Worm (Caenorhabditis elegans) whole organism, L4 larva: ENCODE results near the gene sru-3.

Experiments
- D1046.2 ChIP-seq: fragments of 200-800 bp; sonication (Bioruptor generic); IDR thresholded peaks from 2 replicates; pipeline ENCODE4 v1.3.6; 2022; ENCODE audit warnings: missing genetic modification characterization, missing compliant biosample characterization
- F26F4.8 ChIP-seq: fragments of 200-800 bp; sonication (Bioruptor generic); conservative IDR thresholded peaks from 2 replicates; pipeline ENCODE4 v1.3.6; 2022; ENCODE audit warnings: missing genetic modification characterization, missing compliant biosample characterization
- T20F7.1 ChIP-seq: fragments of 200-800 bp; sonication (Bioruptor generic); optimal IDR thresholded peaks from 2 replicates; lab custom pipeline; 2018; ENCODE audit warnings: mild to moderate bottlenecking, missing genetic modification characterization, missing compliant biosample characterization
- T26A8.4 ChIP-seq: fragments of 200-800 bp; sonication (Bioruptor generic); IDR thresholded peaks from 2 replicates; pipeline ENCODE4 v1.3.6; 2022; ENCODE audit warnings: missing genetic modification characterization, missing compliant biosample characterization
- ZK337.2 ChIP-seq: fragments of 200-800 bp; sonication (Bioruptor generic); IDR thresholded peaks from 2 replicates; pipeline ENCODE4 v1.3.6; 2022; ENCODE audit warnings: missing genetic modification reagents, missing genetic modification characterization, missing compliant biosample characterization
- aha-1 ChIP-seq: fragments of 150-350 bp; peaks from one replicate; lab custom pipeline; 2014; ENCODE audit warnings: missing biosample characterization, missing genetic modification characterization
- aly-2 ChIP-seq: sonication (generic microtip); optimal IDR thresholded peaks from 2 replicates; lab custom pipeline; 2018; ENCODE audit warnings: missing biosample characterization, missing genetic modification characterization
- ama-1 ChIP-seq: fragments of 150-350 bp; optimal IDR thresholded peaks from 2 replicates; lab custom pipeline; 2014; ENCODE audit warnings: inconsistent platforms, mixed read lengths
- arid-1 ChIP-seq: fragments of 200-800 bp; sonication (Bioruptor generic); conservative IDR thresholded peaks from 2 replicates; pipeline ENCODE4 v1.3.6; 2022; ENCODE audit warnings: missing genetic modification reagents, missing genetic modification characterization, missing compliant biosample characterization
- ces-1 ChIP-seq: fragments of 150-350 bp; sonication (generic microtip); optimal IDR thresholded peaks from 4 replicates; lab custom pipeline; 2014; ENCODE audit warnings: missing biosample characterization, missing genetic modification reagents, missing genetic modification characterization
- cey-2 ChIP-seq: sonication (generic microtip); optimal IDR thresholded peaks from 3 replicates; lab custom pipeline; 2017; ENCODE audit warnings: missing genetic modification characterization, mild to moderate bottlenecking, missing compliant biosample characterization, antibody characterized with exemption, borderline replicate concordance; ENCODE audit not compliant: insufficient read depth
- daf-12 ChIP-seq: fragments of 150-350 bp; optimal IDR thresholded peaks from 2 replicates; lab custom pipeline; 2014; ENCODE audit warnings: missing biosample characterization, missing genetic modification reagents, missing genetic modification characterization
- daf-16 ChIP-seq, 3 experiments: sonication (generic microtip); optimal IDR thresholded peaks; 2 replicates each; lab custom pipeline; 2016 to 2017; ENCODE audit warnings: missing genetic modification characterization in 3 of 3, missing genetic modification reagents in 3 of 3, mild to moderate bottlenecking in 2 of 3, missing compliant biosample characterization in 2 of 3, missing biosample characterization in 1 of 3, moderate library complexity in 1 of 3
- dmd-8 ChIP-seq: fragments of 200-800 bp; sonication (Bioruptor generic); IDR thresholded peaks from 2 replicates; pipeline ENCODE4 v1.3.6; 2022; ENCODE audit warnings: missing genetic modification characterization, missing compliant biosample characterization
- dpl-1 ChIP-seq: fragments of 150-350 bp; optimal IDR thresholded peaks from 2 replicates; lab custom pipeline; 2014; ENCODE audit warnings: missing biosample characterization, missing genetic modification reagents, missing genetic modification characterization
- dve-1 ChIP-seq: sonication (generic microtip); optimal IDR thresholded peaks from 2 replicates; lab custom pipeline; 2017; ENCODE audit warnings: antibody characterized with exemption, mild to moderate bottlenecking, missing genetic modification characterization, missing compliant biosample characterization; ENCODE audit not compliant: insufficient read depth
- egl-27 ChIP-seq: sonication (generic microtip); optimal IDR thresholded peaks from 3 replicates; lab custom pipeline; 2017; ENCODE audit warnings: missing biosample characterization, missing genetic modification reagents, missing genetic modification characterization
- gei-8 ChIP-seq: fragments of 200-800 bp; sonication (Bioruptor generic); optimal IDR thresholded peaks from 2 replicates; lab custom pipeline; 2018; ENCODE audit warnings: mild to moderate bottlenecking, missing genetic modification characterization, missing compliant biosample characterization
- hlh-11 ChIP-seq: fragments of 200-800 bp; sonication (Bioruptor generic); optimal IDR thresholded peaks from 2 replicates; lab custom pipeline; 2018; ENCODE audit warnings: mild to moderate bottlenecking, missing genetic modification characterization, missing compliant biosample characterization
- hlh-30 ChIP-seq: sonication (generic microtip); optimal IDR thresholded peaks from 2 replicates; lab custom pipeline; 2017; ENCODE audit warnings: antibody characterized with exemption, mild to moderate bottlenecking, missing genetic modification characterization, missing compliant biosample characterization; ENCODE audit not compliant: insufficient read depth
- hmg-1.1 ChIP-seq: fragments of 200-800 bp; sonication (Bioruptor generic); IDR thresholded peaks from 2 replicates; pipeline ENCODE4 v1.3.6; 2022; ENCODE audit warnings: missing genetic modification reagents, missing genetic modification characterization, missing compliant biosample characterization
- jun-1 ChIP-seq: fragments of 150-350 bp; optimal IDR thresholded peaks from 2 replicates; lab custom pipeline; 2014; ENCODE audit warnings: missing biosample characterization, missing genetic modification reagents, missing genetic modification characterization
- lin-38 ChIP-seq: fragments of 200-800 bp; sonication (Bioruptor generic); IDR thresholded peaks from 2 replicates; pipeline ENCODE4 v1.3.6; 2022; ENCODE audit warnings: missing genetic modification reagents, missing genetic modification characterization, missing compliant biosample characterization
- madf-9 ChIP-seq: fragments of 200-800 bp; sonication (Bioruptor generic); conservative IDR thresholded peaks from 2 replicates; pipeline ENCODE4 v1.3.6; 2022; ENCODE audit warnings: missing genetic modification reagents, missing genetic modification characterization, missing compliant biosample characterization
- mdl-1 ChIP-seq, 2 experiments: fragments of 150-350 bp in 1 of 2; sonication (generic microtip) in 1 of 2; optimal IDR thresholded peaks; 2 replicates each; lab custom pipeline; 2014 to 2017; ENCODE audit warnings: missing biosample characterization in 2 of 2, missing genetic modification characterization in 2 of 2
- mes-2 ChIP-seq: sonication (generic microtip); optimal IDR thresholded peaks from 2 replicates; lab custom pipeline; 2016; ENCODE audit warnings: missing genotype, mild to moderate bottlenecking, missing genetic modification characterization, missing compliant biosample characterization; ENCODE audit not compliant: poor library complexity, severe bottlenecking
- mxl-3 ChIP-seq: fragments of 200-800 bp; sonication (Bioruptor generic); optimal IDR thresholded peaks from 2 replicates; lab custom pipeline; 2018; ENCODE audit warnings: mild to moderate bottlenecking, missing genetic modification characterization, missing compliant biosample characterization
- nhr-10 ChIP-seq: fragments of 150-350 bp; optimal IDR thresholded peaks from 2 replicates; lab custom pipeline; 2014; ENCODE audit warnings: missing biosample characterization, missing genetic modification characterization
- nhr-102 ChIP-seq: sonication (generic microtip); optimal IDR thresholded peaks from 2 replicates; lab custom pipeline; 2016; ENCODE audit warnings: mild to moderate bottlenecking, missing genetic modification characterization, moderate library complexity, missing compliant biosample characterization
- nhr-11 ChIP-seq: fragments of 150-350 bp; optimal IDR thresholded peaks from 2 replicates; lab custom pipeline; 2014; ENCODE audit warnings: missing biosample characterization, missing genetic modification characterization
- nhr-28 ChIP-seq: fragments of 150-350 bp; optimal IDR thresholded peaks from 2 replicates; lab custom pipeline; 2014; ENCODE audit warnings: missing biosample characterization, missing genetic modification characterization
- nhr-41 ChIP-seq: fragments of 200-800 bp; sonication (Bioruptor generic); IDR thresholded peaks from 2 replicates; pipeline ENCODE4 v1.3.6; 2022; ENCODE audit warnings: missing genetic modification reagents, missing genetic modification characterization, missing compliant biosample characterization
- nhr-48 ChIP-seq: sonication (generic microtip); optimal IDR thresholded peaks from 2 replicates; lab custom pipeline; 2016; ENCODE audit warnings: mild to moderate bottlenecking, missing genetic modification characterization, missing compliant biosample characterization
- nhr-6 ChIP-seq: fragments of 150-350 bp; optimal IDR thresholded peaks from 2 replicates; lab custom pipeline; 2014; ENCODE audit warnings: missing biosample characterization, missing genetic modification characterization
- nhr-77 ChIP-seq: fragments of 150-350 bp; optimal IDR thresholded peaks from 2 replicates; lab custom pipeline; 2014; ENCODE audit warnings: missing biosample characterization, missing genetic modification characterization
- pqm-1 ChIP-seq: sonication (generic microtip); optimal IDR thresholded peaks from 2 replicates; lab custom pipeline; 2017; ENCODE audit warnings: missing biosample characterization, missing genetic modification characterization
- rbr-2 ChIP-seq: sonication (generic microtip); optimal IDR thresholded peaks from 2 replicates; lab custom pipeline; 2016; ENCODE audit warnings: missing genotype, missing genetic modification characterization, missing compliant biosample characterization
- set-16 ChIP-seq: fragments of 200-800 bp; sonication (Bioruptor generic); IDR thresholded peaks from 2 replicates; pipeline ENCODE4 v1.3.6; 2022; ENCODE audit warnings: missing genetic modification reagents, missing genetic modification characterization, missing compliant biosample characterization
- spr-1 ChIP-seq: sonication (generic microtip); optimal IDR thresholded peaks from 2 replicates; lab custom pipeline; 2016; ENCODE audit warnings: mild to moderate bottlenecking, missing genetic modification characterization, missing compliant biosample characterization
- unc-39 ChIP-seq: sonication (generic microtip); optimal IDR thresholded peaks from 2 replicates; lab custom pipeline; 2017; ENCODE audit warnings: missing biosample characterization, missing genetic modification characterization
- unc-62 ChIP-seq, 3 experiments: fragments of 150-350 bp in 1 of 3; sonication (generic microtip); optimal IDR thresholded peaks in 2 of 3; peaks in 1 of 3; 1 replicate in 1 of 3; 2 replicates in 2 of 3; lab custom pipeline; 2014 to 2017; ENCODE audit warnings: missing biosample characterization in 3 of 3, missing genetic modification characterization in 3 of 3, missing genetic modification reagents in 3 of 3, missing genotype in 1 of 3

The sru-3 gene

ce11 chrIV:9496306-9496705, at the start of gene sru-3:
Gene sru-3 (plus strand): TSS chrIV:9496606.
- no peak for TF ChIP-seq pqm-1 (tag; lab: Kevin White, UChicago)
- TF ChIP-seq mes-2, result no peak
- no peak for TF ChIP-seq D1046.2 (GFP tag; lab: Robert Waterston, UW)
- TF ChIP-seq nhr-41, result no peak
- no peak for TF ChIP-seq hmg-1.1 (GFP tag; lab: Robert Waterston, UW)
- no peak for TF ChIP-seq nhr-77 (tag; lab: Kevin White, UChicago)
- no peak for TF ChIP-seq cey-2 (tag; lab: Kevin White, UChicago)
- TF ChIP-seq unc-39 (tag; lab: Kevin White, UChicago), result no peak
- TF ChIP-seq F26F4.8 (GFP tag; lab: Robert Waterston, UW), result no peak
- no peak for TF ChIP-seq daf-12
- no peak for TF ChIP-seq set-16 (GFP tag; lab: Robert Waterston, UW)
- TF ChIP-seq ces-1 (GFP tag; lab: Kevin White, UChicago), result no peak
- no peak for TF ChIP-seq hlh-11
- TF ChIP-seq arid-1, result no peak
- TF ChIP-seq aly-2 (tag; lab: Kevin White, UChicago), result no peak
- no peak for TF ChIP-seq dmd-8

ce11 chrIV:9447209-9447608, 49.2 kb upstream of the sru-3 start, which contains the start of gene hsp-12.6:
Gene hsp-12.6 (minus strand): TSS chrIV:9447228.
- TF ChIP-seq nhr-11 (tag; lab: Kevin White, UChicago) (peak; percentile 54), hlh-30 (tag; lab: Kevin White, UChicago) (peak; percentile 48), jun-1 (no peak), lin-38 (GFP tag; lab: Robert Waterston, UW) (no peak), daf-16 (GFP tag; optimal IDR thresholded peaks at IDR 0.05; lab: Kevin White, UChicago) (peak in 1 of 2 experiments; percentile 80), daf-16 (tag; optimal IDR thresholded peaks at IDR 0.05; lab: Kevin White, UChicago) (no peak)

- TF ChIP-seq nhr-102, result no peak
- no peak for TF ChIP-seq spr-1 (tag; lab: Kevin White, UChicago)
- no peak for TF ChIP-seq madf-9 (GFP tag; lab: Robert Waterston, UW)
- TF ChIP-seq nhr-10 (tag; lab: Kevin White, UChicago), result no peak
- no peak for TF ChIP-seq nhr-48 (tag; lab: Kevin White, UChicago)
- TF ChIP-seq, all 104 proteins: peak for 0
Measured at ce11 chrIV:9450375-9450774, 46.0 kb upstream of the sru-3 start, which contains the start of gene cpin-1. Gene cpin-1 (plus strand): TSS chrIV:9450675.

ce11 chrIV:9451816-9452215, 44.6 kb upstream of the sru-3 start:
- TF ChIP-seq aha-1 (peak; percentile 95), mxl-3 (GFP tag; lab: Kevin White, UChicago) (no peak)

ce11 chrIV:9457400-9457799, 39.0 kb upstream of the sru-3 start, which contains the start of gene cutl-17:
Gene cutl-17 (minus strand): TSS chrIV:9457500.
- TF ChIP-seq nhr-10 (tag; lab: Kevin White, UChicago) (no peak), unc-62 (GFP tag; optimal IDR thresholded peaks at IDR 0.05 in 1 of 2; lab: Kevin White, UChicago) (peak in 1 of 2 experiments; percentile 84), unc-62 (tag; optimal IDR thresholded peaks at IDR 0.05; lab: Kevin White, UChicago) (no peak)
- TF ChIP-seq, all 104 proteins: peak for 1

- TF ChIP-seq T20F7.1 (GFP tag; lab: Kevin White, UChicago) (peak; percentile 4), gei-8 (GFP tag; lab: Kevin White, UChicago) (no peak), T26A8.4 (peak; percentile 36; the same call in 1 of the 2 replicates), hlh-30 (tag; lab: Kevin White, UChicago) (peak; percentile 52), mes-2 (peak; percentile 80), dve-1 (peak; percentile 83), hmg-1.1 (GFP tag; lab: Robert Waterston, UW) (0 out of 2 replicates have a peak, but pooled peaks have one; percentile 48), ZK337.2 (GFP tag; lab: Robert Waterston, UW) (no peak), nhr-6 (tag; lab: Kevin White, UChicago) (peak; percentile 61), dpl-1 (GFP tag; lab: Kevin White, UChicago) (peak; percentile 58), rbr-2 (tag; lab: Kevin White, UChicago) (peak; percentile 51), egl-27 (tag; lab: Kevin White, UChicago) (no peak), nhr-28 (tag; lab: Kevin White, UChicago) (peak; percentile 30), ama-1 (lab: Kevin White, UChicago) (peak; percentile 10), mdl-1 (tag; optimal IDR thresholded peaks at IDR 0.05; lab: Kevin White, UChicago) (peak in 1 of 2 experiments; percentile 33)
Measured at ce11 chrIV:9459224-9459781, 37.1 kb upstream of the sru-3 start, which contains the start of gene copb-2. Gene copb-2 (plus strand): TSS chrIV:9459731.
